Fruit fly (Drosophila melanogaster): ENCODE measurements around the gene CG6083.

The CG6083 gene

DNA sequence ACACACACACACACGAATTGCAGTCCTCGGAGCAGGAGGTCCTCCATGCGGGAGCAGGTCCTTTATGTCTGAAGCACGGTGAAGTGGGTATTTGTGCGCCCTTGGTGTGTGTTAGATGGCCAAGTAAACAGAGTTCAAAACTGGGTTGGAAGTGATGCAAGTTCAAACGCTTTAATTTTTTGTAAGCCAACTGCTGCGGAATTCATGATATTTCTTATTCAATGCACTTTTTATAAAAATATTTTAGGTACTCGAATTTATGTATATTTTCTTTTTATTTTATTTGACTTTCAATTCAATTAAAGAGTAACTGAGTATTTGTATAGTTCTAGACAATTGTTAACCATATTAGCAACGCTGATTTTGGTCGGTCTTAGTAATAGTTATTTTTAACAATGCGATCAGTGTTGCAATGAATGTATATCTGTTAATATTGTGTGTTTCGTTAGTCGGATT is 25.9 kb downstream of the CG6083 start, which contains the start of the genes CG14137 and CG46394:
CG14137 (minus strand) TSS at position 101 of the 456 bp plus-strand sequence.
CG46394 (plus strand) TSS at position 406 of the 456 bp plus-strand sequence.
- TF ChIP-seq cnc (optimal IDR thresholded peaks at IDR 0.05) (no peak), pad (GFP tag; optimal IDR thresholded peaks at IDR 0.05) (no peak), Hr96 (GFP tag; optimal IDR thresholded peaks at IDR 0.05) (no peak), ovo (GFP tag; optimal IDR thresholded peaks at IDR 0.05) (no peak), bab1 (GFP tag; optimal IDR thresholded peaks at IDR 0.05) (no peak), CG7101 (tag; optimal IDR thresholded peaks at IDR 0.05) (no peak), CG7045 (GFP tag; optimal IDR thresholded peaks at IDR 0.05) (no peak), toe (GFP tag; optimal IDR thresholded peaks at IDR 0.05) (no peak), CG5204 (GFP tag; optimal IDR thresholded peaks at IDR 0.05) (no peak), tj (GFP tag; optimal IDR thresholded peaks at IDR 0.05) (no peak), Mnt (GFP tag; optimal IDR thresholded peaks at IDR 0.05) (no peak), kay (GFP tag; ENCODE audit: borderline replicate concordance) (no peak), CG11617 (GFP tag; optimal IDR thresholded peaks at IDR 0.05) (no peak), CG12768 (GFP tag; optimal IDR thresholded peaks at IDR 0.05) (no peak), Crg-1 (GFP tag; optimal IDR thresholded peaks at IDR 0.05) (no peak), Clk (GFP tag; optimal IDR thresholded peaks at IDR 0.05) (no peak), CG33017 (tag; optimal IDR thresholded peaks at IDR 0.05) (no peak)

DNA sequence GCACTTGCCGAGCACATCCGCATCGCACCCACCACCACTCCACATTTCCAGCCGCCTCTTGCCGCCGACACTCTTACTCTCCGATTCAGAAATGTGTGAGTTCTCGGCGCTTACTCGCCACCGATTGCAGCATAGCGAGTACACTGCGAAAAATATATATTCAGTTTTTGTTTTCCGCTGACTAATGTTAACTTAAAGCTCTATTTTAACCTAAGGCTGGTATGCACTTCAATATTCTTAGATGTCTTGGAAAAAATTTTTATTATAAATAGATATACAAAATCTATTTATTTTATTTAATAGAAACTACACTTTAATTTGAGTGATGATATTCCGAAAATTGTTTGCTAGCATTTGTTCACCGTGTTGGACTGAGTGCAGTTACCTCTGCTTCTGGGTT is 26.7 kb downstream of the CG6083 start:
- no peak for TF ChIP-seq ovo (GFP tag; optimal IDR thresholded peaks at IDR 0.05)
- peak; percentile 48 for TF ChIP-seq CG33017 (tag; optimal IDR thresholded peaks at IDR 0.05)
- TF ChIP-seq CG1620 (GFP tag; optimal IDR thresholded peaks at IDR 0.05), result no peak
- TF ChIP-seq Hr96 (GFP tag; optimal IDR thresholded peaks at IDR 0.05), result no peak
- no peak for TF ChIP-seq cnc (optimal IDR thresholded peaks at IDR 0.05)
- no peak for TF ChIP-seq pad (GFP tag; optimal IDR thresholded peaks at IDR 0.05)
- no peak for TF ChIP-seq Crg-1 (GFP tag; optimal IDR thresholded peaks at IDR 0.05)
- no peak for TF ChIP-seq CG14711 (tag; optimal IDR thresholded peaks at IDR 0.05)
- TF ChIP-seq toe (GFP tag; optimal IDR thresholded peaks at IDR 0.05), result no peak
- TF ChIP-seq cic (GFP tag; optimal IDR thresholded peaks at IDR 0.05), result no peak
- TF ChIP-seq Mnt (GFP tag; optimal IDR thresholded peaks at IDR 0.05), result no peak
- TF ChIP-seq Clk (GFP tag; optimal IDR thresholded peaks at IDR 0.05), result no peak
- peak; percentile 14 for TF ChIP-seq CG5204 (GFP tag; optimal IDR thresholded peaks at IDR 0.05)
- no peak for TF ChIP-seq bab1 (GFP tag; optimal IDR thresholded peaks at IDR 0.05)
- peak; percentile 5 for TF ChIP-seq tj (GFP tag; optimal IDR thresholded peaks at IDR 0.05)
- TF ChIP-seq CG11617 (GFP tag; optimal IDR thresholded peaks at IDR 0.05), result peak; percentile 33
- no peak for TF ChIP-seq kay (GFP tag; ENCODE audit: borderline replicate concordance)
- peak; percentile 0 for TF ChIP-seq CG7101 (tag; optimal IDR thresholded peaks at IDR 0.05)
- peak; percentile 64 for TF ChIP-seq CG7045 (GFP tag; optimal IDR thresholded peaks at IDR 0.05)
- no peak for TF ChIP-seq CG12768 (GFP tag; optimal IDR thresholded peaks at IDR 0.05)

DNA sequence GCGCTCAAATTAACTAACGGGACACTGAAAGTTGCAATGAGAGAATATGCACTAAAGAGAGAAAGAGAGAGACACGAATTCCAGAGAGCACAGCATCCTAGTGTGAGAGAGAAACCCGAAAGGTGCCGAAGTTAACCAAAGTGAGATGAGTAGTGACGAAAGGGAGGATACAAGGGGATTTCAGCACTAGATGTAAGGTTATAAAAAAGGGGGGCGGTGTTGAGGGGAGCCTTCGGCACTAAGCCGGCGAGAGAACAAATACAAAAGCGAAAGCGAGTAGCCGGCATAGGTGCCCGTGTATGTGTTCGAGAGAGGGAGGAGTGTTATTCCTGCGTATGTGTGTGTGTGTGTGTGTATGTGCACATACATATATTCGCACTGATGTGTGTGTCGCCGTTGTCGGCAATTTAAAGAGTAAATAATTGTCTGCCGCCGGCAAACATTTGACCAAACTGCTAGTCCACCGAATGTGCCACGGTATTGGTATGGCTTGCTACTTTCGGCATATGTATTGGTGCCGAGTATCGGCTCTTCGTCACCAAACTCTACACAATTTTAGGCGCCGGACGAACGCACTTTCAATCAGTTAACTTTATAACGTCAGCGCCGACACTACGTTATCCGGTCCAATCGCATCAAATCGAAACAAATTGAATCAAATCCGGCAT is 29.2 kb downstream of the CG6083 start, which contains the start of gene CG7368:
CG7368 (plus strand) TSS at position 618 of the 668 bp plus-strand sequence.
- no peak for TF ChIP-seq cnc (optimal IDR thresholded peaks at IDR 0.05)
- TF ChIP-seq CG1620 (GFP tag; optimal IDR thresholded peaks at IDR 0.05), result no peak
- no peak for TF ChIP-seq Hr96 (GFP tag; optimal IDR thresholded peaks at IDR 0.05)
- TF ChIP-seq CG12768 (GFP tag; optimal IDR thresholded peaks at IDR 0.05), result no peak
- no peak for TF ChIP-seq toe (GFP tag; optimal IDR thresholded peaks at IDR 0.05)
- no peak for TF ChIP-seq CG7045 (GFP tag; optimal IDR thresholded peaks at IDR 0.05)
- TF ChIP-seq Crg-1 (GFP tag; optimal IDR thresholded peaks at IDR 0.05), result no peak
- no peak for TF ChIP-seq ovo (GFP tag; optimal IDR thresholded peaks at IDR 0.05)
- no peak for TF ChIP-seq CG14711 (tag; optimal IDR thresholded peaks at IDR 0.05)
- TF ChIP-seq tj (GFP tag; optimal IDR thresholded peaks at IDR 0.05), result no peak
- no peak for TF ChIP-seq cic (GFP tag; optimal IDR thresholded peaks at IDR 0.05)

DNA sequence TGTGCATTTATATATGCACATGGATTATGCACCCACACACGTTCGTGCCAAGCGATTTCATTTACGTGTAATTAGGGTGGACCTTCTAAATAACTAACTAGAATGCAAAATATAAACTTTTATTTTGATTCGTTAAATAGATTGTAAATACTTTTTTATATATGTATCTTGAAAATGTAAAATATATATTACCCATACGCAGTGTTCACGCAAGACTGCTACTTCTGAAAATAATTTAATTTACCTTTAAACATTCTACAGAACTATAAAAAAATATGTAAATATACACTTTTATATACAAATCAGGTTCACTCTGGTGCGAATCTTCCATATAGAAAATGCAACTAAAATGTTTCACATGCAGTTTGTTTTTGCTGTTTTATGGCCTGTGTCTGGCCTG is 32.1 kb downstream of the CG6083 start:
- TF ChIP-seq CG14711 (tag; optimal IDR thresholded peaks at IDR 0.05), result peak; percentile 9
- TF ChIP-seq kay (GFP tag; ENCODE audit: borderline replicate concordance), result no peak
- TF ChIP-seq CG33017 (tag; optimal IDR thresholded peaks at IDR 0.05), result peak; percentile 81
- TF ChIP-seq CG7045 (GFP tag; optimal IDR thresholded peaks at IDR 0.05), result peak; percentile 66
- no peak for TF ChIP-seq CG1620 (GFP tag; optimal IDR thresholded peaks at IDR 0.05)
- TF ChIP-seq CG11617 (GFP tag; optimal IDR thresholded peaks at IDR 0.05), result peak; percentile 22
- no peak for TF ChIP-seq ovo (GFP tag; optimal IDR thresholded peaks at IDR 0.05)
- TF ChIP-seq CG7101 (tag; optimal IDR thresholded peaks at IDR 0.05), result peak; percentile 35
- peak; percentile 62 for TF ChIP-seq CG12768 (GFP tag; optimal IDR thresholded peaks at IDR 0.05)
- TF ChIP-seq Clk (GFP tag; optimal IDR thresholded peaks at IDR 0.05), result no peak

DNA sequence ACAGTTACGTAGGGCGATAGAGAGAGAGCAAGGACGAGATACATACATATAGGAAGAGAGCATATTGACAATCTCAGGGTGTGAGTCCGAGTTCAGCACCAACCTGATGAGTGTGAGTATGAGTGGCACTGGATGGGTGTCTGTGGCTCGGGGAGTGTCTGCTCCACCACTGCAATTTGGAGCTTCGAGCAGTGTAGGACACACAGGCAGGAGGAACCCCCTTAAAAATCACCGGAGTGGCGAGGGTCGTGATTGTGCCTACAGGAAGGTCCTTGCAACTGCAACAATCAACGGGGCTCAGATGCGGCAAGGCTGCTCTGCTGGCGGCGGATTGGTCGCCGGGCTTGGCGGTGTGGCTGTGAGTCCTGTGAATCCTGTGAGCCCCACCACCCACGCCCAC is 34.1 kb downstream of the CG6083 start:
- TF ChIP-seq Crg-1 (GFP tag; optimal IDR thresholded peaks at IDR 0.05) (no peak), CG5204 (GFP tag; optimal IDR thresholded peaks at IDR 0.05) (no peak), CG7101 (tag; optimal IDR thresholded peaks at IDR 0.05) (no peak), CG14711 (tag; optimal IDR thresholded peaks at IDR 0.05) (no peak), toe (GFP tag; optimal IDR thresholded peaks at IDR 0.05) (no peak), Hr96 (GFP tag; optimal IDR thresholded peaks at IDR 0.05) (no peak), CG12768 (GFP tag; optimal IDR thresholded peaks at IDR 0.05) (no peak), cic (GFP tag; optimal IDR thresholded peaks at IDR 0.05) (no peak), CG1620 (GFP tag; optimal IDR thresholded peaks at IDR 0.05) (no peak), Clk (GFP tag; optimal IDR thresholded peaks at IDR 0.05) (no peak), CG33017 (tag; optimal IDR thresholded peaks at IDR 0.05) (no peak), CG7045 (GFP tag; optimal IDR thresholded peaks at IDR 0.05) (no peak), cnc (optimal IDR thresholded peaks at IDR 0.05) (no peak), CG11617 (GFP tag; optimal IDR thresholded peaks at IDR 0.05) (no peak), Mnt (GFP tag; optimal IDR thresholded peaks at IDR 0.05) (no peak), kay (GFP tag; ENCODE audit: borderline replicate concordance) (no peak), bab1 (GFP tag; optimal IDR thresholded peaks at IDR 0.05) (no peak), tj (GFP tag; optimal IDR thresholded peaks at IDR 0.05) (no peak), pad (GFP tag; optimal IDR thresholded peaks at IDR 0.05) (no peak), ovo (GFP tag; optimal IDR thresholded peaks at IDR 0.05) (no peak)

All from whole organism, adult.